Fruit fly (Drosophila melanogaster): Measurements from ENCODE around the gene toc.

Gene toc

DNA sequence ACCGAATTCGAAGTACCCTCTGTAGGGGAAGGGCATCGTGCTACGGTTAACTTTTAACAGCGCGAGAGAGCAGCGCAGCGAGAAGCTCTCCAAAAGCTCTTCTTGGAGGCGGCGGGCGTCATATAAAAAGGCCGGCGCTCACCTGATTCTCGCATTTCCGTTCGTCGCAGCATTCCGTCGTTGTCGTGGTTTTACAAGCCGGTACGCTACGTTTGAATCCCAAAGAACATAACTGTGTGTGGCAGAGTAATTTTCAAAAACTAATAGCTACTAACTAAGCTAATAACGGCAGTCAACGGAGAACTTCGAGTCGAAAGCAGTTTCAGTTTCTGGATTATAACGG, 88.2 kb downstream of the toc start, which contains the start of gene FASN1 (continued):
- TF ChIP-seq Atf3 (GFP tag; optimal IDR thresholded peaks at IDR 0.05) (no peak), ranshi (GFP tag; IDR thresholded peaks at IDR 0.05) (0 out of 2 replicates have a peak, but pooled peaks have one; percentile 50), ci (GFP tag; IDR thresholded peaks at IDR 0.05) (peak; percentile 73), CoRest (tag; optimal IDR thresholded peaks at IDR 0.05) (no peak), Bteb2 (GFP tag; optimal IDR thresholded peaks at IDR 0.05) (no peak), Trl (optimal IDR thresholded peaks at IDR 0.05) (peak; percentile 63 to 70), Trl (GFP tag; optimal IDR thresholded peaks at IDR 0.05) (no peak), CG6813 (GFP tag; optimal IDR thresholded peaks at IDR 0.05) (peak; percentile 46), Dbx (GFP tag; IDR thresholded peaks at IDR 0.05) (peak; percentile 67; the same call in 2 of the 3 replicates), CG2199 (GFP tag; IDR thresholded peaks at IDR 0.05) (no peak), sug (tag; optimal IDR thresholded peaks at IDR 0.05) (peak; percentile 40), CG3065 (GFP tag; optimal IDR thresholded peaks at IDR 0.05) (no peak), fd102C (GFP tag; optimal IDR thresholded peaks at IDR 0.05) (no peak), CG15601 (tag; optimal IDR thresholded peaks at IDR 0.05) (no peak), Med (GFP tag) (peak; percentile 92), CG9215 (GFP tag; IDR thresholded peaks at IDR 0.05) (no peak), CG10979 (tag; optimal IDR thresholded peaks at IDR 0.05) (no peak), zfh1 (GFP tag; IDR thresholded peaks at IDR 0.05) (peak; percentile 34; the same call in 1 of the 3 replicates), Hr78 (GFP tag; optimal IDR thresholded peaks at IDR 0.05) (no peak), Nf-YC (tag; optimal IDR thresholded peaks at IDR 0.05) (no peak), CG13287 (GFP tag; IDR thresholded peaks at IDR 0.05; ENCODE audit: partially characterized antibody) (peak; percentile 33), onecut (GFP tag; IDR thresholded peaks at IDR 0.05) (no peak), otp (GFP tag; IDR thresholded peaks at IDR 0.05) (0 out of 3 replicates have a peak, but pooled peaks have one; percentile 20), ken (GFP tag; IDR thresholded peaks at IDR 0.05) (no peak), CG42726 (GFP tag; IDR thresholded peaks at IDR 0.05; ENCODE audit: partially characterized antibody) (0 out of 2 replicates have a peak, but pooled peaks have one; percentile 31), Hand (GFP tag; optimal IDR thresholded peaks at IDR 0.05) (peak; percentile 12), az2 (GFP tag; optimal IDR thresholded peaks at IDR 0.05) (no peak), CG31441 (GFP tag; IDR thresholded peaks at IDR 0.05) (peak; percentile 5; the same call in 1 of the 2 replicates), CG11456 (GFP tag; IDR thresholded peaks at IDR 0.05) (0 out of 3 replicates have a peak, but pooled peaks have one; percentile 40), CG34422 (GFP tag; IDR thresholded peaks at IDR 0.05) (peak; percentile 60; the same call in 1 of the 3 replicates), nom (GFP tag; optimal IDR thresholded peaks at IDR 0.05) (peak; percentile 61), p53 (GFP tag; optimal IDR thresholded peaks at IDR 0.05) (no peak), Max (GFP tag; optimal IDR thresholded peaks at IDR 0.05) (no peak), ttk (GFP tag; IDR thresholded peaks at IDR 0.05) (no peak), kah (GFP tag; optimal IDR thresholded peaks at IDR 0.05) (no peak), B-H1 (GFP tag; IDR thresholded peaks at IDR 0.05) (no peak), CG4707 (GFP tag; optimal IDR thresholded peaks at IDR 0.05) (no peak), MBD-R2 (GFP tag; IDR thresholded peaks at IDR 0.05) (peak; percentile 31; the same call in 1 of the 2 replicates), ash1 (GFP tag; optimal IDR thresholded peaks at IDR 0.05) (peak; percentile 7), Fer1 (GFP tag; optimal IDR thresholded peaks at IDR 0.05) (peak; percentile 19), CG31365 (tag; optimal IDR thresholded peaks at IDR 0.05) (no peak), dimm (GFP tag; IDR thresholded peaks at IDR 0.05) (no peak), CG2678 (tag; optimal IDR thresholded peaks at IDR 0.05) (peak; percentile 17), CG4328 (GFP tag; optimal IDR thresholded peaks at IDR 0.05) (peak; percentile 40), CG8388 (GFP tag; optimal IDR thresholded peaks at IDR 0.05) (no peak), CG13624 (GFP tag; optimal IDR thresholded peaks at IDR 0.05) (peak; percentile 28), kay (GFP tag; optimal IDR thresholded peaks at IDR 0.05) (no peak), maf-S (GFP tag; optimal IDR thresholded peaks at IDR 0.05) (no peak), org-1 (GFP tag; optimal IDR thresholded peaks at IDR 0.05) (no peak), zen (tag; optimal IDR thresholded peaks at IDR 0.05) (no peak), CG9932 (GFP tag; IDR thresholded peaks at IDR 0.05) (no peak; the same call in 1 of the 2 replicates)
